Worm (Caenorhabditis elegans) whole organism, young adult: ENCODE measurements around the gene Y73C8B.2.

Source experiments
- B0261.1 ChIP-seq: sonication (generic microtip); optimal IDR thresholded peaks from 2 replicates; lab custom pipeline; 2016; ENCODE audit warnings: mild to moderate bottlenecking, missing genetic modification characterization, moderate library complexity, missing compliant biosample characterization
- D2030.7 ChIP-seq: fragments of 200-800 bp; sonication (Bioruptor generic); IDR thresholded peaks from 2 replicates; pipeline ENCODE4 v1.3.6; 2022; ENCODE audit warnings: missing genetic modification reagents, missing genetic modification characterization, missing compliant biosample characterization
- Y53G8AR.9 ChIP-seq: fragments of 200-800 bp; sonication (Bioruptor generic); conservative IDR thresholded peaks from 2 replicates; pipeline ENCODE4 v1.3.6; 2022; ENCODE audit warnings: missing genetic modification reagents, missing genetic modification characterization, missing compliant biosample characterization
- ZK185.1 ChIP-seq: sonication (generic microtip); optimal IDR thresholded peaks from 2 replicates; lab custom pipeline; 2016; ENCODE audit warnings: mild to moderate bottlenecking, missing genetic modification characterization, missing compliant biosample characterization; ENCODE audit not compliant: poor library complexity, severe bottlenecking
- ama-1 ChIP-seq, 3 experiments: fragments of 150-350 bp in 1 of 3; sonication (generic microtip) in 2 of 3; optimal IDR thresholded peaks; 2 replicates each; lab custom pipeline; 2014 to 2018; ENCODE audit warnings: missing biosample characterization in 2 of 3, missing genetic modification characterization in 2 of 3, missing genetic modification reagents in 2 of 3
- aptf-2 ChIP-seq: fragments of 200-800 bp; sonication (Bioruptor generic); conservative IDR thresholded peaks from 2 replicates; pipeline ENCODE4 v1.3.6; 2022; ENCODE audit warnings: missing genetic modification reagents, missing genetic modification characterization, missing compliant biosample characterization
- ceh-100 ChIP-seq: fragments of 200-800 bp; sonication (Bioruptor generic); IDR thresholded peaks from 2 replicates; pipeline ENCODE4 v1.3.6; 2022; ENCODE audit warnings: missing genetic modification reagents, missing genetic modification characterization, missing compliant biosample characterization
- nfya-1 ChIP-seq: sonication (generic microtip); optimal IDR thresholded peaks from 2 replicates; lab custom pipeline; 2017; ENCODE audit warnings: antibody characterized with exemption, missing compliant biosample characterization, missing genetic modification characterization, borderline replicate concordance; ENCODE audit not compliant: insufficient read depth
- pha-4 ChIP-seq: fragments of 150-350 bp; sonication (generic microtip); optimal IDR thresholded peaks from 2 replicates; lab custom pipeline; 2014; ENCODE audit warnings: missing biosample characterization, missing genetic modification reagents, missing genetic modification characterization
- sea-2 ChIP-seq: fragments of 200-800 bp; sonication (Bioruptor generic); IDR thresholded peaks from 2 replicates; pipeline ENCODE4 v1.3.6; 2022; ENCODE audit warnings: missing genetic modification characterization, missing compliant biosample characterization
- ztf-25 ChIP-seq: fragments of 200-800 bp; sonication (Bioruptor generic); IDR thresholded peaks from 2 replicates; pipeline ENCODE4 v1.3.6; 2022; ENCODE audit warnings: missing genetic modification reagents, missing genetic modification characterization, missing compliant biosample characterization

- no peak for TF ChIP-seq nfya-1 (tag; lab: Kevin White, UChicago)
- TF ChIP-seq ceh-100 (GFP tag; lab: Robert Waterston, UW) = no peak
- TF ChIP-seq ZK185.1 (tag; lab: Kevin White, UChicago) = no peak
- no peak for TF ChIP-seq ama-1 (optimal IDR thresholded peaks at IDR 0.05; lab: Kevin White, UChicago)
- no peak for TF ChIP-seq ama-1 (GFP tag; optimal IDR thresholded peaks at IDR 0.05; lab: Kevin White, UChicago)
- no peak for TF ChIP-seq pha-4 (tag; lab: Kevin White, UChicago)
- TF ChIP-seq ztf-25 (GFP tag; lab: Robert Waterston, UW) = no peak
- TF ChIP-seq aptf-2 (GFP tag; lab: Robert Waterston, UW) = no peak
- TF ChIP-seq B0261.1 (tag; lab: Kevin White, UChicago) = no peak
- TF ChIP-seq D2030.7 (GFP tag; lab: Robert Waterston, UW) = no peak
- no peak for TF ChIP-seq sea-2 (GFP tag; lab: Robert Waterston, UW)
- no peak for TF ChIP-seq Y53G8AR.9 (GFP tag; lab: Robert Waterston, UW)
Measured at ce11 chrV:3188043-3188442, 6.8 kb downstream of the Y73C8B.2 start, which contains the start of gene lag-2.
